Fruit fly (Drosophila melanogaster): ENCODE data around the gene CG34136.

DNA sequence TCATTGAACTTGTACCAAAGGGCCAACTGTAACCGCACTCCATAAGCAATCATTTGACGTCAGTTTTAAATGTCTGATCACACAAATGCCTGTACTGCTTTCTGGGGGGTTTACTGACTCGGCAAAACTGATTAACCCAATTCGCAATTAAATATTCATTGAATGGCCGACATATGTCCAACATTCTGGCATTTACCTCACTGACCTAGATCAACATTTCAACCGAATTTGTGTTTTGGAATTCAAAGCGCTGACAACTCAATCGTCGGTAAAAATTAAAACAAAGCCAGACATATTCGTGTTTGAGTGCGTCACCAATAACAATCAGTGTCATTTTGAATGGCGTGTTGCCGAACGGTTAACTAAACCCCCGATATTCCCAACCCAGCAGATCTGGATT, 19.0 kb downstream of the CG34136 start:
- TF ChIP-seq CG34367 (tag; optimal IDR thresholded peaks at IDR 0.05): no peak
- TF ChIP-seq CG13204 (GFP tag; optimal IDR thresholded peaks at IDR 0.05): no peak
- no peak for TF ChIP-seq CG14655 (GFP tag; optimal IDR thresholded peaks at IDR 0.05)
- no peak for TF ChIP-seq fd96Ca (GFP tag; IDR thresholded peaks at IDR 0.05)
- no peak for TF ChIP-seq EcR (GFP tag; optimal IDR thresholded peaks at IDR 0.05)
- TF ChIP-seq CG32121 (GFP tag; IDR thresholded peaks at IDR 0.05): no peak
- TF ChIP-seq Snoo (tag; optimal IDR thresholded peaks at IDR 0.05): no peak
- TF ChIP-seq CG15710 (tag; optimal IDR thresholded peaks at IDR 0.05): no peak
- TF ChIP-seq Ets98B (GFP tag; IDR thresholded peaks at IDR 0.05): no peak
- TF ChIP-seq CG4496 (GFP tag; IDR thresholded peaks at IDR 0.05): no peak
- no peak for TF ChIP-seq CG8159 (tag; optimal IDR thresholded peaks at IDR 0.05)
- TF ChIP-seq rn (GFP tag; IDR thresholded peaks at IDR 0.05): no peak

Data from whole organism, pupa.